Fruit fly (Drosophila melanogaster) whole organism, embryonic: ENCODE data around the gene hng2.

Source experiments
- Bgb ChIP-seq: fragments of 200-800 bp; sonication (Bioruptor generic); IDR thresholded peaks from 2 replicates; pipeline ENCODE4 v1.3.6; 2022; ENCODE audit warnings: missing biosample characterization, missing genetic modification characterization; ENCODE audit not compliant: partially characterized antibody
- CG10543 ChIP-seq: fragments of 200-800 bp; sonication (Bioruptor generic); optimal IDR thresholded peaks from 3 replicates; lab custom pipeline; 2017; ENCODE audit warnings: missing biosample characterization, mild to moderate bottlenecking, missing genetic modification characterization, moderate library complexity
- CG12299 ChIP-seq: fragments of 200-800 bp; sonication (Bioruptor generic); optimal IDR thresholded peaks from 2 replicates; lab custom pipeline; 2018; ENCODE audit warnings: missing biosample characterization, mild to moderate bottlenecking, missing genetic modification characterization
- CG13296 ChIP-seq: fragments of 200-800 bp; sonication (Bioruptor generic); optimal IDR thresholded peaks from 3 replicates; lab custom pipeline; 2018; ENCODE audit warnings: missing biosample characterization, mild to moderate bottlenecking, missing genetic modification characterization
- CG13775 ChIP-seq: fragments of 200-800 bp; sonication (Bioruptor generic); optimal IDR thresholded peaks from 3 replicates; lab custom pipeline; 2017; ENCODE audit warnings: missing biosample characterization, mild to moderate bottlenecking, missing genetic modification characterization
- CG14710 ChIP-seq: fragments of 200-800 bp; sonication (Bioruptor generic); optimal IDR thresholded peaks from 3 replicates; lab custom pipeline; 2019; ENCODE audit warnings: missing biosample characterization, mild to moderate bottlenecking, missing genetic modification characterization, moderate library complexity
- CG14860 ChIP-seq: fragments of 200-800 bp; sonication (Bioruptor generic); IDR thresholded peaks from 3 replicates; pipeline ENCODE4 v1.3.6; 2022; ENCODE audit warnings: missing biosample characterization, missing genetic modification characterization; ENCODE audit not compliant: partially characterized antibody
- CG15696 ChIP-seq: fragments of 200-800 bp; sonication (Bioruptor generic); optimal IDR thresholded peaks from 2 replicates; lab custom pipeline; 2019; ENCODE audit warnings: missing biosample characterization, mild to moderate bottlenecking, missing genetic modification characterization, moderate library complexity
- CG1603 ChIP-seq: fragments of 200-800 bp; sonication (Bioruptor generic); optimal IDR thresholded peaks from 2 replicates; lab custom pipeline; 2019; ENCODE audit warnings: missing biosample characterization, mild to moderate bottlenecking, missing genetic modification characterization, moderate library complexity
- CG17568 ChIP-seq: fragments of 200-800 bp; sonication (Bioruptor generic); optimal IDR thresholded peaks from 2 replicates; lab custom pipeline; 2018; ENCODE audit warnings: missing biosample characterization, mild to moderate bottlenecking, missing genetic modification characterization, moderate library complexity
- CG18011 ChIP-seq: fragments of 200-800 bp; sonication (Bioruptor generic); optimal IDR thresholded peaks from 2 replicates; lab custom pipeline; 2017; ENCODE audit warnings: missing biosample characterization, missing genetic modification characterization, mild to moderate bottlenecking, moderate library complexity, missing genotype
- CG18599 ChIP-seq: fragments of 200-800 bp; sonication (Bioruptor generic); optimal IDR thresholded peaks from 3 replicates; lab custom pipeline; 2017; ENCODE audit warnings: missing biosample characterization, missing genetic modification characterization, mild to moderate bottlenecking, moderate library complexity, missing genetic modification reagents
- CG2199 ChIP-seq: fragments of 200-800 bp; sonication (Bioruptor generic); IDR thresholded peaks from 3 replicates; pipeline ENCODE4 v1.3.6; 2022; ENCODE audit warnings: missing biosample characterization, missing genetic modification characterization
- CG2875 ChIP-seq: fragments of 200-800 bp; sonication (Bioruptor generic); optimal IDR thresholded peaks from 2 replicates; lab custom pipeline; 2017; ENCODE audit warnings: missing biosample characterization, mild to moderate bottlenecking, missing genetic modification characterization, missing genetic modification reagents
- CG32532 ChIP-seq: fragments of 200-800 bp; sonication (Bioruptor generic); IDR thresholded peaks from 2 replicates; pipeline ENCODE4 v1.3.6; 2022; ENCODE audit warnings: missing biosample characterization, missing genetic modification characterization
- CG33557 ChIP-seq: fragments of 200-800 bp; sonication (Bioruptor generic); optimal IDR thresholded peaks from 2 replicates; lab custom pipeline; 2019; ENCODE audit warnings: missing biosample characterization, mild to moderate bottlenecking, missing genetic modification characterization, moderate library complexity
- CG4328 ChIP-seq: fragments of 200-800 bp; sonication (Bioruptor generic); optimal IDR thresholded peaks from 3 replicates; lab custom pipeline; 2017; ENCODE audit warnings: missing biosample characterization, missing genetic modification reagents, missing genetic modification characterization
- CG6683 ChIP-seq: fragments of 200-800 bp; sonication (Bioruptor generic); optimal IDR thresholded peaks from 2 replicates; lab custom pipeline; 2017; ENCODE audit warnings: missing biosample characterization, mild to moderate bottlenecking, missing genetic modification characterization, missing genetic modification reagents
- CG9437 ChIP-seq: fragments of 200-800 bp; sonication (Bioruptor generic); optimal IDR thresholded peaks from 2 replicates; lab custom pipeline; 2018; ENCODE audit warnings: missing biosample characterization, mild to moderate bottlenecking, missing genetic modification characterization
- Dp ChIP-seq: fragments of 200-800 bp; sonication (Bioruptor generic); optimal IDR thresholded peaks from 2 replicates; lab custom pipeline; 2018; ENCODE audit warnings: missing biosample characterization, mild to moderate bottlenecking, missing genetic modification characterization, moderate library complexity
- Ets65A ChIP-seq: fragments of 200-800 bp; sonication (Bioruptor generic); peaks from one replicate; lab custom pipeline; 2016; ENCODE audit warnings: missing biosample characterization, missing genetic modification characterization
- Ets97D ChIP-seq: fragments of 200-800 bp; sonication (Bioruptor generic); optimal IDR thresholded peaks from 3 replicates; lab custom pipeline; 2016; ENCODE audit warnings: missing biosample characterization, missing genetic modification characterization
- Med ChIP-seq: fragments of 200-800 bp; sonication (Bioruptor generic); peaks from one replicate; lab custom pipeline; 2016; ENCODE audit warnings: missing biosample characterization, missing genetic modification characterization, mild to moderate bottlenecking, inconsistent platforms, moderate library complexity
- Neu2 ChIP-seq: fragments of 200-800 bp; sonication (Bioruptor generic); optimal IDR thresholded peaks from 3 replicates; lab custom pipeline; 2016; ENCODE audit warnings: missing biosample characterization, missing genetic modification characterization, borderline replicate concordance
- Opbp ChIP-seq: fragments of 200-800 bp; sonication (Bioruptor generic); IDR thresholded peaks from 3 replicates; pipeline ENCODE4 v1.3.6; 2022; ENCODE audit warnings: missing biosample characterization, missing genetic modification characterization; ENCODE audit not compliant: partially characterized antibody
- Pdp1 ChIP-seq, 2 experiments: fragments of 200-800 bp; sonication (Bioruptor generic); optimal IDR thresholded peaks; 3 replicates each; lab custom pipeline; 2016; ENCODE audit warnings: missing biosample characterization in 2 of 2, missing genetic modification characterization in 2 of 2, mild to moderate bottlenecking in 1 of 2, moderate library complexity in 1 of 2
- Ptx1 ChIP-seq: fragments of 200-800 bp; sonication (Bioruptor generic); IDR thresholded peaks from 2 replicates; pipeline ENCODE4 v1.3.6; 2022; ENCODE audit warnings: missing biosample characterization, missing genetic modification characterization
- Rfx ChIP-seq: fragments of 200-800 bp; sonication (Bioruptor generic); IDR thresholded peaks from 2 replicates; pipeline ENCODE4 v1.3.6; 2022; ENCODE audit warnings: missing biosample characterization, missing genetic modification characterization
- abd-A ChIP-seq: fragments of 200-800 bp; sonication (Bioruptor generic); optimal IDR thresholded peaks from 3 replicates; lab custom pipeline; 2019; ENCODE audit warnings: missing biosample characterization, mild to moderate bottlenecking, missing genetic modification characterization, moderate library complexity
- ci ChIP-seq: fragments of 200-800 bp; sonication (Bioruptor generic); IDR thresholded peaks from 3 replicates; pipeline ENCODE4 v1.3.6; 2022; ENCODE audit warnings: missing biosample characterization, missing genetic modification characterization
- crol ChIP-seq: fragments of 200-800 bp; sonication (Bioruptor generic); IDR thresholded peaks from 2 replicates; pipeline ENCODE4 v1.3.6; 2022; ENCODE audit warnings: missing biosample characterization, missing genetic modification characterization
- emc ChIP-seq: fragments of 200-800 bp; sonication (Bioruptor generic); optimal IDR thresholded peaks from 2 replicates; lab custom pipeline; 2016; ENCODE audit warnings: missing biosample characterization, missing genetic modification characterization
- fru ChIP-seq: fragments of >200 bp; optimal IDR thresholded peaks from 2 replicates; lab custom pipeline; 2017
- ftz-f1 ChIP-seq: fragments of 200-800 bp; sonication (Bioruptor generic); optimal IDR thresholded peaks from 2 replicates; lab custom pipeline; 2016; ENCODE audit warnings: missing biosample characterization, missing genetic modification characterization
- jumu ChIP-seq: fragments of 200-800 bp; sonication (Bioruptor generic); optimal IDR thresholded peaks from 3 replicates; lab custom pipeline; 2016; ENCODE audit warnings: missing biosample characterization, missing genetic modification characterization
- kni ChIP-seq: fragments of 200-800 bp; sonication (Bioruptor generic); optimal IDR thresholded peaks from 3 replicates; lab custom pipeline; 2017; ENCODE audit warnings: mild to moderate bottlenecking, missing biosample characterization, missing genetic modification reagents, missing genetic modification characterization
- knrl ChIP-seq: fragments of 200-800 bp; sonication (Bioruptor generic); IDR thresholded peaks from 3 replicates; pipeline ENCODE4 v1.3.6; 2022; ENCODE audit warnings: missing biosample characterization, missing genetic modification characterization; ENCODE audit not compliant: partially characterized antibody
- lab ChIP-seq: fragments of 200-800 bp; sonication (Bioruptor generic); optimal IDR thresholded peaks from 3 replicates; lab custom pipeline; 2017; ENCODE audit warnings: missing biosample characterization, missing genetic modification characterization, mild to moderate bottlenecking, moderate library complexity, missing genetic modification reagents
- nerfin-2 ChIP-seq: fragments of 200-800 bp; sonication (Bioruptor generic); IDR thresholded peaks from 2 replicates; pipeline ENCODE4 v1.3.6; 2022; ENCODE audit warnings: missing biosample characterization, missing genetic modification characterization; ENCODE audit not compliant: partially characterized antibody
- nom ChIP-seq: fragments of 200-800 bp; sonication (Bioruptor generic); optimal IDR thresholded peaks from 2 replicates; lab custom pipeline; 2017; ENCODE audit warnings: missing biosample characterization, missing genetic modification characterization, mild to moderate bottlenecking, moderate library complexity, missing genetic modification reagents
- pfk ChIP-seq: fragments of 200-800 bp; sonication (Bioruptor generic); optimal IDR thresholded peaks from 2 replicates; lab custom pipeline; 2018; ENCODE audit warnings: missing biosample characterization, mild to moderate bottlenecking, missing genetic modification characterization, moderate library complexity
- pho ChIP-seq: fragments of 200-800 bp; sonication (Bioruptor generic); optimal IDR thresholded peaks from 2 replicates; lab custom pipeline; 2016; ENCODE audit warnings: missing biosample characterization, missing genetic modification characterization
- phol ChIP-seq: fragments of 200-800 bp; sonication (Bioruptor generic); optimal IDR thresholded peaks from 3 replicates; lab custom pipeline; 2018; ENCODE audit warnings: missing biosample characterization, mild to moderate bottlenecking, missing genetic modification characterization, moderate library complexity
- psq ChIP-seq: fragments of 200-800 bp; sonication (Bioruptor generic); optimal IDR thresholded peaks from 2 replicates; lab custom pipeline; 2017; ENCODE audit warnings: missing biosample characterization, missing genetic modification characterization
- sisA ChIP-seq: fragments of 200-800 bp; sonication (Bioruptor generic); IDR thresholded peaks from 2 replicates; pipeline ENCODE4 v1.3.6; 2022; ENCODE audit warnings: missing biosample characterization, missing genetic modification characterization
- slbo ChIP-seq: fragments of 200-800 bp; sonication (Bioruptor generic); IDR thresholded peaks from 2 replicates; pipeline ENCODE4 v1.3.6; 2022; ENCODE audit warnings: missing biosample characterization, missing genetic modification characterization
- trem ChIP-seq: fragments of 200-800 bp; optimal IDR thresholded peaks from 3 replicates; lab custom pipeline; 2019; ENCODE audit warnings: missing biosample characterization, mild to moderate bottlenecking, missing genetic modification characterization, moderate library complexity

The hng2 gene

dm6 chr3R:8815074-8815473 lies 9.0 kb downstream of the hng2 start:
- peak; percentile 46 for TF ChIP-seq kni (GFP tag; lab: Kevin White, UChicago)
- no peak for TF ChIP-seq trem (tag; lab: Kevin White, UChicago)
- no peak for TF ChIP-seq CG14860
- peak; percentile 11 for TF ChIP-seq nom
- peak; percentile 68 for TF ChIP-seq ftz-f1 (GFP tag; lab: Kevin White, UChicago)
- TF ChIP-seq CG12299 (tag; lab: Kevin White, UChicago) = no peak
- no peak for TF ChIP-seq CG9437
- TF ChIP-seq knrl (GFP tag; lab: Robert Waterston, UW) = peak; percentile 42; the same call in 1 of the 3 replicates
- TF ChIP-seq Med (GFP tag; lab: Kevin White, UChicago) = peak; percentile 23
- peak; percentile 7 for TF ChIP-seq pfk (GFP tag; lab: Kevin White, UChicago)
- no peak for TF ChIP-seq Ptx1 (GFP tag; lab: Robert Waterston, UW)
- peak; percentile 67; the same call in 1 of the 3 replicates for TF ChIP-seq CG2199 (GFP tag; lab: Robert Waterston, UW)
- peak; percentile 10 for TF ChIP-seq CG10543 (GFP tag; lab: Kevin White, UChicago)
- TF ChIP-seq Rfx (GFP tag; lab: Robert Waterston, UW) = peak; percentile 12
- no peak for TF ChIP-seq CG17568 (GFP tag; lab: Kevin White, UChicago)

- 0 out of 2 replicates have a peak, but pooled peaks have one; percentile 42 for TF ChIP-seq crol
- TF ChIP-seq knrl (GFP tag; lab: Robert Waterston, UW) = 0 out of 3 replicates have a peak, but pooled peaks have one; percentile 18
- no peak for TF ChIP-seq CG33557
- no peak for TF ChIP-seq CG13296 (GFP tag; lab: Kevin White, UChicago)
- no peak for TF ChIP-seq CG14710 (tag; lab: Kevin White, UChicago)
- no peak for TF ChIP-seq sisA (GFP tag; lab: Robert Waterston, UW)
- TF ChIP-seq Ets97D (GFP tag; lab: Kevin White, UChicago) = peak; percentile 1
- no peak for TF ChIP-seq CG18011
- no peak for TF ChIP-seq CG6683 (GFP tag; lab: Kevin White, UChicago)
- TF ChIP-seq jumu (GFP tag; lab: Kevin White, UChicago) = peak; percentile 1
- TF ChIP-seq Ets65A (GFP tag; lab: Kevin White, UChicago) = peak; percentile 60
- TF ChIP-seq CG13775 (GFP tag; lab: Kevin White, UChicago) = peak; percentile 79
- TF ChIP-seq Opbp (GFP tag; lab: Robert Waterston, UW) = no peak
- no peak for TF ChIP-seq CG15696 (tag; lab: Kevin White, UChicago)
- TF ChIP-seq Med (GFP tag; lab: Kevin White, UChicago) = peak; percentile 80
- peak; percentile 11 for TF ChIP-seq Neu2 (GFP tag; lab: Kevin White, UChicago)
- no peak for TF ChIP-seq lab (GFP tag; lab: Kevin White, UChicago)
- TF ChIP-seq fru (lab: Kevin White, UChicago) = no peak
- TF ChIP-seq CG32532 = 0 out of 2 replicates have a peak, but pooled peaks have one; percentile 6
- peak; percentile 47 for TF ChIP-seq ci
Measured at dm6 chr3R:8818239-8818638, 12.1 kb downstream of the hng2 start.

- TF ChIP-seq CG32532 = peak; percentile 33; the same call in 1 of the 2 replicates
- peak; percentile 5 for TF ChIP-seq CG2875 (GFP tag; lab: Kevin White, UChicago)
- no peak for TF ChIP-seq emc (GFP tag; lab: Kevin White, UChicago)
- peak; percentile 44 for TF ChIP-seq CG1603 (tag; lab: Kevin White, UChicago)
- no peak for TF ChIP-seq Bgb (GFP tag; lab: Robert Waterston, UW)
- TF ChIP-seq Dp (GFP tag; lab: Kevin White, UChicago) = no peak
- no peak for TF ChIP-seq nerfin-2 (GFP tag; lab: Robert Waterston, UW)
- no peak; the same call in 1 of the 2 replicates for TF ChIP-seq slbo (GFP tag; lab: Robert Waterston, UW)
- no peak for TF ChIP-seq phol
- no peak for TF ChIP-seq pho
- peak; percentile 37 for TF ChIP-seq CG18599 (GFP tag; lab: Kevin White, UChicago)
- TF ChIP-seq Pdp1 (GFP tag; optimal IDR thresholded peaks at IDR 0.05; lab: Kevin White, UChicago) = peak in 1 of 2 experiments; percentile 57
- TF ChIP-seq CG4328 (GFP tag; lab: Kevin White, UChicago) = peak; percentile 18
- no peak for TF ChIP-seq psq (GFP tag; lab: Kevin White, UChicago)
- peak; percentile 26 for TF ChIP-seq abd-A (tag; lab: Kevin White, UChicago)
Measured at dm6 chr3R:8819551-8820057, 13.5 kb downstream of the hng2 start.
